Worm (Caenorhabditis elegans) whole organism, L4 larva: ENCODE results near the gene F45E4.6.
A peak's percentile ranks its signal among the peaks of the same experiment; 100 is the strongest.

Experiments used
- F26F4.8 ChIP-seq: fragments of 200-800 bp; sonication (Bioruptor generic); conservative IDR thresholded peaks from 2 replicates; pipeline ENCODE4 v1.3.6; 2022; ENCODE audit warnings: missing genetic modification characterization, missing compliant biosample characterization
- F49E8.2 ChIP-seq: sonication (generic microtip); optimal IDR thresholded peaks from 2 replicates; lab custom pipeline; 2016; ENCODE audit warnings: missing compliant biosample characterization, mild to moderate bottlenecking, missing genetic modification characterization, borderline replicate concordance
- T20F7.1 ChIP-seq: fragments of 200-800 bp; sonication (Bioruptor generic); optimal IDR thresholded peaks from 2 replicates; lab custom pipeline; 2018; ENCODE audit warnings: mild to moderate bottlenecking, missing genetic modification characterization, missing compliant biosample characterization
- T26A8.4 ChIP-seq: fragments of 200-800 bp; sonication (Bioruptor generic); IDR thresholded peaks from 2 replicates; pipeline ENCODE4 v1.3.6; 2022; ENCODE audit warnings: missing genetic modification characterization, missing compliant biosample characterization
- aha-1 ChIP-seq: fragments of 150-350 bp; peaks from one replicate; lab custom pipeline; 2014; ENCODE audit warnings: missing biosample characterization, missing genetic modification characterization
- arid-1 ChIP-seq: fragments of 200-800 bp; sonication (Bioruptor generic); conservative IDR thresholded peaks from 2 replicates; pipeline ENCODE4 v1.3.6; 2022; ENCODE audit warnings: missing genetic modification reagents, missing genetic modification characterization, missing compliant biosample characterization
- ceh-20 ChIP-seq: fragments of 200-800 bp; sonication (Bioruptor generic); IDR thresholded peaks from 2 replicates; pipeline ENCODE4 v1.3.6; 2022; ENCODE audit warnings: missing genetic modification reagents, missing genetic modification characterization, missing compliant biosample characterization
- ctbp-1 ChIP-seq: fragments of 200-800 bp; sonication (Bioruptor generic); IDR thresholded peaks from 2 replicates; pipeline ENCODE4 v1.3.6; 2022; ENCODE audit warnings: missing genetic modification reagents, missing genetic modification characterization, missing compliant biosample characterization
- daf-12 ChIP-seq: fragments of 150-350 bp; optimal IDR thresholded peaks from 2 replicates; lab custom pipeline; 2014; ENCODE audit warnings: missing biosample characterization, missing genetic modification reagents, missing genetic modification characterization
- daf-16 ChIP-seq, 3 experiments: sonication (generic microtip); optimal IDR thresholded peaks; 2 replicates each; lab custom pipeline; 2016 to 2017; ENCODE audit warnings: missing genetic modification characterization in 3 of 3, missing genetic modification reagents in 3 of 3, mild to moderate bottlenecking in 2 of 3, missing compliant biosample characterization in 2 of 3, missing biosample characterization in 1 of 3, moderate library complexity in 1 of 3
- daf-19 ChIP-seq: fragments of 200-800 bp; sonication (Bioruptor generic); conservative IDR thresholded peaks from 2 replicates; pipeline ENCODE4 v1.3.6; 2022; ENCODE audit warnings: missing genetic modification characterization, missing compliant biosample characterization
- daf-8 ChIP-seq: fragments of 200-800 bp; sonication (Bioruptor generic); IDR thresholded peaks from 2 replicates; pipeline ENCODE4 v1.3.6; 2022; ENCODE audit warnings: missing genetic modification characterization, missing compliant biosample characterization
- dmd-6 ChIP-seq: fragments of 200-800 bp; sonication (Bioruptor generic); IDR thresholded peaks from 2 replicates; pipeline ENCODE4 v1.3.6; 2022; ENCODE audit warnings: missing genetic modification reagents, missing genetic modification characterization, missing compliant biosample characterization
- dpl-1 ChIP-seq: fragments of 150-350 bp; optimal IDR thresholded peaks from 2 replicates; lab custom pipeline; 2014; ENCODE audit warnings: missing biosample characterization, missing genetic modification reagents, missing genetic modification characterization
- dve-1 ChIP-seq: sonication (generic microtip); optimal IDR thresholded peaks from 2 replicates; lab custom pipeline; 2017; ENCODE audit warnings: antibody characterized with exemption, mild to moderate bottlenecking, missing genetic modification characterization, missing compliant biosample characterization; ENCODE audit not compliant: insufficient read depth
- hlh-11 ChIP-seq: fragments of 200-800 bp; sonication (Bioruptor generic); optimal IDR thresholded peaks from 2 replicates; lab custom pipeline; 2018; ENCODE audit warnings: mild to moderate bottlenecking, missing genetic modification characterization, missing compliant biosample characterization
- hmg-1.1 ChIP-seq: fragments of 200-800 bp; sonication (Bioruptor generic); IDR thresholded peaks from 2 replicates; pipeline ENCODE4 v1.3.6; 2022; ENCODE audit warnings: missing genetic modification reagents, missing genetic modification characterization, missing compliant biosample characterization
- lim-7 ChIP-seq: fragments of 200-800 bp; sonication (Bioruptor generic); IDR thresholded peaks from 2 replicates; pipeline ENCODE4 v1.3.6; 2022; ENCODE audit warnings: missing genetic modification characterization, missing compliant biosample characterization
- lin-1 ChIP-seq: fragments of 200-800 bp; sonication (Bioruptor generic); IDR thresholded peaks from 2 replicates; pipeline ENCODE4 v1.3.6; 2022; ENCODE audit warnings: missing genetic modification reagents, missing genetic modification characterization, missing compliant biosample characterization
- lin-15B ChIP-seq: fragments of 150-350 bp; sonication (generic microtip); optimal IDR thresholded peaks from 3 replicates; lab custom pipeline; 2014; ENCODE audit warnings: missing biosample characterization, missing genetic modification characterization
- lin-29 ChIP-seq: fragments of 200-800 bp; sonication (Bioruptor generic); IDR thresholded peaks from 2 replicates; pipeline ENCODE4 v1.3.6; 2022; ENCODE audit warnings: missing genetic modification reagents, missing genetic modification characterization, missing compliant biosample characterization
- lin-38 ChIP-seq: fragments of 200-800 bp; sonication (Bioruptor generic); IDR thresholded peaks from 2 replicates; pipeline ENCODE4 v1.3.6; 2022; ENCODE audit warnings: missing genetic modification reagents, missing genetic modification characterization, missing compliant biosample characterization
- lin-39 ChIP-seq: fragments of 150-350 bp; optimal IDR thresholded peaks from 2 replicates; lab custom pipeline; 2014; ENCODE audit warnings: missing biosample characterization, missing genetic modification reagents, missing genetic modification characterization
- madf-9 ChIP-seq: fragments of 200-800 bp; sonication (Bioruptor generic); conservative IDR thresholded peaks from 2 replicates; pipeline ENCODE4 v1.3.6; 2022; ENCODE audit warnings: missing genetic modification reagents, missing genetic modification characterization, missing compliant biosample characterization
- mes-2 ChIP-seq: sonication (generic microtip); optimal IDR thresholded peaks from 2 replicates; lab custom pipeline; 2016; ENCODE audit warnings: missing genotype, mild to moderate bottlenecking, missing genetic modification characterization, missing compliant biosample characterization; ENCODE audit not compliant: poor library complexity, severe bottlenecking
- nhr-102 ChIP-seq: sonication (generic microtip); optimal IDR thresholded peaks from 2 replicates; lab custom pipeline; 2016; ENCODE audit warnings: mild to moderate bottlenecking, missing genetic modification characterization, moderate library complexity, missing compliant biosample characterization
- nhr-111 ChIP-seq: fragments of 200-800 bp; sonication (Bioruptor generic); optimal IDR thresholded peaks from 2 replicates; lab custom pipeline; 2018; ENCODE audit warnings: mild to moderate bottlenecking, missing genetic modification characterization, missing compliant biosample characterization
- nhr-28 ChIP-seq: fragments of 150-350 bp; optimal IDR thresholded peaks from 2 replicates; lab custom pipeline; 2014; ENCODE audit warnings: missing biosample characterization, missing genetic modification characterization
- nhr-42 ChIP-seq: fragments of 200-800 bp; sonication (Bioruptor generic); IDR thresholded peaks from 2 replicates; pipeline ENCODE4 v1.3.6; 2022; ENCODE audit warnings: missing genetic modification characterization, missing compliant biosample characterization
- nhr-77 ChIP-seq: fragments of 150-350 bp; optimal IDR thresholded peaks from 2 replicates; lab custom pipeline; 2014; ENCODE audit warnings: missing biosample characterization, missing genetic modification characterization
- php-3 ChIP-seq: fragments of 200-800 bp; sonication (Bioruptor generic); IDR thresholded peaks from 2 replicates; pipeline ENCODE4 v1.3.6; 2022; ENCODE audit warnings: missing genetic modification reagents, missing genetic modification characterization, missing compliant biosample characterization
- pqm-1 ChIP-seq: sonication (generic microtip); optimal IDR thresholded peaks from 2 replicates; lab custom pipeline; 2017; ENCODE audit warnings: missing biosample characterization, missing genetic modification characterization
- saeg-2 ChIP-seq: fragments of 200-800 bp; sonication (Bioruptor generic); IDR thresholded peaks from 2 replicates; pipeline ENCODE4 v1.3.6; 2022; ENCODE audit warnings: missing genetic modification reagents, missing genetic modification characterization, missing compliant biosample characterization
- set-16 ChIP-seq: fragments of 200-800 bp; sonication (Bioruptor generic); IDR thresholded peaks from 2 replicates; pipeline ENCODE4 v1.3.6; 2022; ENCODE audit warnings: missing genetic modification reagents, missing genetic modification characterization, missing compliant biosample characterization
- spr-1 ChIP-seq: sonication (generic microtip); optimal IDR thresholded peaks from 2 replicates; lab custom pipeline; 2016; ENCODE audit warnings: mild to moderate bottlenecking, missing genetic modification characterization, missing compliant biosample characterization
- unc-62 ChIP-seq, 3 experiments: fragments of 150-350 bp in 1 of 3; sonication (generic microtip); optimal IDR thresholded peaks in 2 of 3; peaks in 1 of 3; 1 replicate in 1 of 3; 2 replicates in 2 of 3; lab custom pipeline; 2014 to 2017; ENCODE audit warnings: missing biosample characterization in 3 of 3, missing genetic modification characterization in 3 of 3, missing genetic modification reagents in 3 of 3, missing genotype in 1 of 3
- zag-1 ChIP-seq: fragments of 150-350 bp; optimal IDR thresholded peaks from 2 replicates; lab custom pipeline; 2014; ENCODE audit warnings: missing biosample characterization, missing genetic modification characterization
- zfp-3 ChIP-seq: fragments of 200-800 bp; sonication (Bioruptor generic); conservative IDR thresholded peaks from 2 replicates; pipeline ENCODE4 v1.3.6; 2022; ENCODE audit warnings: missing genetic modification reagents, missing genetic modification characterization, missing compliant biosample characterization
- zip-2 ChIP-seq: fragments of 150-350 bp; optimal IDR thresholded peaks from 2 replicates; lab custom pipeline; 2014; ENCODE audit warnings: missing biosample characterization, missing genetic modification characterization

F45E4.6 gene

ce11 chrIV:7632535-7632934, at the start of gene F45E4.6:
F45E4.6 (minus strand) TSS chrIV:7632548.
- TF ChIP-seq T20F7.1 (peak; percentile 57), mes-2 (tag; lab: Kevin White, UChicago) (peak; percentile 69), F49E8.2 (tag; lab: Kevin White, UChicago) (no peak), lin-29 (no peak), dpl-1 (peak; percentile 93), lin-39 (tag; lab: Kevin White, UChicago) (no peak), lim-7 (no peak), daf-12 (no peak), hmg-1.1 (GFP tag; lab: Robert Waterston, UW) (no peak), daf-8 (no peak), php-3 (no peak), daf-19 (GFP tag; lab: Robert Waterston, UW) (no peak), lin-1 (no peak), ceh-20 (no peak), lin-38 (GFP tag; lab: Robert Waterston, UW) (0 out of 2 replicates have a peak, but pooled peaks have one; percentile 23), arid-1 (no peak), nhr-42 (GFP tag; lab: Robert Waterston, UW) (no peak), unc-62 (GFP tag; optimal IDR thresholded peaks at IDR 0.05 in 1 of 2; lab: Kevin White, UChicago) (no peak), unc-62 (tag; optimal IDR thresholded peaks at IDR 0.05; lab: Kevin White, UChicago) (no peak), saeg-2 (no peak), F26F4.8 (GFP tag; lab: Robert Waterston, UW) (no peak), nhr-102 (tag; lab: Kevin White, UChicago) (no peak), dmd-6 (GFP tag; lab: Robert Waterston, UW) (no peak), ctbp-1 (GFP tag; lab: Robert Waterston, UW) (no peak), T26A8.4 (GFP tag; lab: Robert Waterston, UW) (no peak), spr-1 (tag; lab: Kevin White, UChicago) (no peak), madf-9 (GFP tag; lab: Robert Waterston, UW) (no peak), set-16 (GFP tag; lab: Robert Waterston, UW) (no peak), zag-1 (tag; lab: Kevin White, UChicago) (no peak), lin-15B (tag; lab: Kevin White, UChicago) (no peak), aha-1 (tag; lab: Kevin White, UChicago) (no peak)

DNA sequence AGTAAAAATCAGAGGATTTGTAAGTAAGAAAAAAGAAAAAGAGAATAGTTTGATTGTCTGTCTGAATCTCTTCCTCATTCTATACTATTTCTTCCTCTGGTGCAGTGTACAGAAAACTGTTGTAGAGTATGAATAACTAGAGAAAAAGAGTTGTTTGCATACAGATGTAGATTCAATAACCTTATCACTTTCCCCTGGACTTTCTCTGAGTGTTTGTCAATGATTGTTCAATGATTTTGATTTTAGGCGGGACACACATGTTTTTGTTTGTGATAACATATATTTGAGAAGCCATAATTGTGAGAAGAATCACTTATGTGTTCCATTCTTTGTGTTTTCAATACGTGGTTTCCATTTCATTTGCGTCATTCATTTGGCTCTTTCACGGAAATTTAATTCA, 46.8 kb upstream of the F45E4.6 start:
- TF ChIP-seq zfp-3 (GFP tag; lab: Robert Waterston, UW), result no peak
- no peak for TF ChIP-seq nhr-111
- peak; percentile 40 for TF ChIP-seq nhr-77
- TF ChIP-seq lim-7, result no peak
- TF ChIP-seq zip-2 (tag; lab: Kevin White, UChicago), result no peak
- TF ChIP-seq dve-1 (tag; lab: Kevin White, UChicago), result peak; percentile 60
- TF ChIP-seq nhr-28 (tag; lab: Kevin White, UChicago), result peak; percentile 72
- peak; percentile 67 for TF ChIP-seq hlh-11 (tag; lab: Kevin White, UChicago)
- no peak for TF ChIP-seq daf-16 (GFP tag; optimal IDR thresholded peaks at IDR 0.05; lab: Kevin White, UChicago)
- peak; percentile 91 for TF ChIP-seq daf-16 (tag; optimal IDR thresholded peaks at IDR 0.05; lab: Kevin White, UChicago)
- peak; percentile 28; the same call in 1 of the 2 replicates for TF ChIP-seq dmd-6 (GFP tag; lab: Robert Waterston, UW)
- TF ChIP-seq ctbp-1 (GFP tag; lab: Robert Waterston, UW), result no peak
- TF ChIP-seq pqm-1 (tag; lab: Kevin White, UChicago), result peak; percentile 85
